Worm (Caenorhabditis elegans) whole organism, L4 larva: ENCODE results near the gene rps-0.
A peak's percentile ranks its signal among the peaks of the same experiment; 100 is the strongest.

Experiments used
- aha-1 ChIP-seq: fragments of 150-350 bp; peaks from one replicate; lab custom pipeline; 2014; ENCODE audit warnings: missing biosample characterization, missing genetic modification characterization
- dpl-1 ChIP-seq: fragments of 150-350 bp; optimal IDR thresholded peaks from 2 replicates; lab custom pipeline; 2014; ENCODE audit warnings: missing biosample characterization, missing genetic modification reagents, missing genetic modification characterization
- egl-27 ChIP-seq: sonication (generic microtip); optimal IDR thresholded peaks from 3 replicates; lab custom pipeline; 2017; ENCODE audit warnings: missing biosample characterization, missing genetic modification reagents, missing genetic modification characterization
- jun-1 ChIP-seq: fragments of 150-350 bp; optimal IDR thresholded peaks from 2 replicates; lab custom pipeline; 2014; ENCODE audit warnings: missing biosample characterization, missing genetic modification reagents, missing genetic modification characterization
- lin-38 ChIP-seq: fragments of 200-800 bp; sonication (Bioruptor generic); IDR thresholded peaks from 2 replicates; pipeline ENCODE4 v1.3.6; 2022; ENCODE audit warnings: missing genetic modification reagents, missing genetic modification characterization, missing compliant biosample characterization
- lsy-2 ChIP-seq, 2 experiments: fragments of 150-350 bp in 1 of 2; sonication (generic microtip) in 1 of 2; optimal IDR thresholded peaks; 2 replicates each; lab custom pipeline; 2014 to 2017; ENCODE audit warnings: missing biosample characterization in 2 of 2, missing genetic modification characterization in 2 of 2
- madf-5 ChIP-seq, 2 experiments: fragments of 200-800 bp; sonication (Bioruptor generic); IDR thresholded peaks; 2 replicates each; pipeline ENCODE4 v1.3.6; 2022; ENCODE audit warnings: missing compliant biosample characterization in 2 of 2, missing genetic modification characterization in 2 of 2
- mes-2 ChIP-seq: sonication (generic microtip); optimal IDR thresholded peaks from 2 replicates; lab custom pipeline; 2016; ENCODE audit warnings: missing genotype, mild to moderate bottlenecking, missing genetic modification characterization, missing compliant biosample characterization; ENCODE audit not compliant: poor library complexity, severe bottlenecking
- nhr-28 ChIP-seq: fragments of 150-350 bp; optimal IDR thresholded peaks from 2 replicates; lab custom pipeline; 2014; ENCODE audit warnings: missing biosample characterization, missing genetic modification characterization
- unc-62 ChIP-seq, 3 experiments: fragments of 150-350 bp in 1 of 3; sonication (generic microtip); optimal IDR thresholded peaks in 2 of 3; peaks in 1 of 3; 1 replicate in 1 of 3; 2 replicates in 2 of 3; lab custom pipeline; 2014 to 2017; ENCODE audit warnings: missing biosample characterization in 3 of 3, missing genetic modification characterization in 3 of 3, missing genetic modification reagents in 3 of 3, missing genotype in 1 of 3

Gene rps-0

ce11 chrIII:4705207-4705606 is 48.6 kb downstream of the rps-0 start, which contains the start of gene pgap-2:
pgap-2 (plus strand) TSS chrIII:4705507.
- peak in 1 of 2 experiments; percentile 5 for TF ChIP-seq unc-62 (GFP tag; optimal IDR thresholded peaks at IDR 0.05 in 1 of 2; lab: Kevin White, UChicago)
- no peak for TF ChIP-seq unc-62 (tag; optimal IDR thresholded peaks at IDR 0.05; lab: Kevin White, UChicago)
- TF ChIP-seq egl-27 (tag; lab: Kevin White, UChicago) = no peak

ce11 chrIII:4703932-4704454 is 49.9 kb downstream of the rps-0 start, which contains the start of the genes clp-2 and mrpl-16:
clp-2 (minus strand) TSS chrIII:4704025.
mrpl-16 (plus strand) TSS chrIII:4704404.
- TF ChIP-seq lsy-2 (tag; optimal IDR thresholded peaks at IDR 0.05; lab: Kevin White, UChicago) (peak in 1 of 2 experiments; percentile 55), jun-1 (tag; lab: Kevin White, UChicago) (no peak), madf-5 (GFP tag; IDR thresholded peaks at IDR 0.05; lab: Robert Waterston, UW) (no peak), lin-38 (GFP tag; lab: Robert Waterston, UW) (peak; percentile 82), mes-2 (tag; lab: Kevin White, UChicago) (peak; percentile 72), dpl-1 (GFP tag; lab: Kevin White, UChicago) (peak; percentile 22), aha-1 (tag; lab: Kevin White, UChicago) (peak; percentile 33), nhr-28 (tag; lab: Kevin White, UChicago) (peak; percentile 2)
